Worm (Caenorhabditis elegans) whole organism, early embryonic: ENCODE measurements around the gene fut-1.
A peak's percentile ranks its signal among the peaks of the same experiment; 100 is the strongest.

ENCODE experiments used
- B0310.2 ChIP-seq: sonication (generic microtip); optimal IDR thresholded peaks from 2 replicates; lab custom pipeline; 2016; ENCODE audit warnings: mild to moderate bottlenecking, missing genetic modification characterization, missing compliant biosample characterization
- F13C5.2 ChIP-seq: sonication (generic microtip); optimal IDR thresholded peaks from 2 replicates; lab custom pipeline; 2017; ENCODE audit warnings: mild to moderate bottlenecking, missing genetic modification characterization, inconsistent platforms, missing compliant biosample characterization
- aly-1 ChIP-seq: sonication (generic microtip); optimal IDR thresholded peaks from 2 replicates; lab custom pipeline; 2016; ENCODE audit warnings: missing genetic modification characterization, missing compliant biosample characterization
- ama-1 ChIP-seq: fragments of 150-350 bp; optimal IDR thresholded peaks from 2 replicates; lab custom pipeline; 2014
- ceh-13 ChIP-seq: fragments of 200-800 bp; sonication (Bioruptor generic); optimal IDR thresholded peaks from 2 replicates; lab custom pipeline; 2018; ENCODE audit warnings: mild to moderate bottlenecking, missing genetic modification characterization, missing compliant biosample characterization
- ceh-36 ChIP-seq: sonication (generic microtip); optimal IDR thresholded peaks from 2 replicates; lab custom pipeline; 2016; ENCODE audit warnings: missing genetic modification characterization, inconsistent platforms, missing compliant biosample characterization
- ets-7 ChIP-seq: sonication (generic microtip); optimal IDR thresholded peaks from 2 replicates; lab custom pipeline; 2016; ENCODE audit warnings: missing genotype, missing genetic modification characterization, missing compliant biosample characterization
- flt-1 ChIP-seq: fragments of 200-800 bp; sonication (Bioruptor generic); IDR thresholded peaks from 2 replicates; pipeline ENCODE4 v1.3.6; 2022; ENCODE audit warnings: missing genetic modification characterization, missing compliant biosample characterization
- hmbx-1 ChIP-seq: sonication (generic microtip); optimal IDR thresholded peaks from 2 replicates; lab custom pipeline; 2016; ENCODE audit warnings: mild to moderate bottlenecking, missing genetic modification characterization, missing compliant biosample characterization
- hmg-4 ChIP-seq: fragments of 200-800 bp; sonication (Bioruptor generic); optimal IDR thresholded peaks from 2 replicates; lab custom pipeline; 2018; ENCODE audit warnings: mild to moderate bottlenecking, missing genetic modification characterization, missing compliant biosample characterization
- hnd-1 ChIP-seq: sonication (generic microtip); optimal IDR thresholded peaks from 2 replicates; lab custom pipeline; 2016; ENCODE audit warnings: missing genetic modification characterization, missing compliant biosample characterization
- pes-1 ChIP-seq: fragments of 200-800 bp; sonication (Bioruptor generic); IDR thresholded peaks from 2 replicates; pipeline ENCODE4 v1.3.6; 2022; ENCODE audit warnings: missing genetic modification reagents, missing genetic modification characterization, missing compliant biosample characterization
- scrt-1 ChIP-seq: fragments of 200-800 bp; sonication (Bioruptor generic); IDR thresholded peaks from 2 replicates; pipeline ENCODE4 v1.3.6; 2022; ENCODE audit warnings: missing genetic modification characterization, missing compliant biosample characterization
- sea-1 ChIP-seq: fragments of 200-800 bp; sonication (Bioruptor generic); conservative IDR thresholded peaks from 2 replicates; pipeline ENCODE4 v1.3.6; 2022; ENCODE audit warnings: missing genetic modification characterization, missing compliant biosample characterization
- tbx-11 ChIP-seq: fragments of 200-800 bp; sonication (Bioruptor generic); IDR thresholded peaks from 2 replicates; pipeline ENCODE4 v1.3.6; 2022; ENCODE audit warnings: missing genetic modification characterization, missing compliant biosample characterization
- tbx-37 ChIP-seq: fragments of 200-800 bp; sonication (Bioruptor generic); conservative IDR thresholded peaks from 2 replicates; pipeline ENCODE4 v1.3.6; 2022; ENCODE audit warnings: missing genetic modification reagents, missing genetic modification characterization, missing compliant biosample characterization
- tra-4 ChIP-seq: sonication (generic microtip); optimal IDR thresholded peaks from 2 replicates; lab custom pipeline; 2017; ENCODE audit warnings: missing genetic modification characterization, missing compliant biosample characterization

fut-1 gene

ce11 chrII:8776504-8776903, 17.1 kb upstream of the fut-1 start:
- TF ChIP-seq F13C5.2 (tag; lab: Kevin White, UChicago) (no peak), tbx-11 (GFP tag; lab: Robert Waterston, UW) (no peak), sea-1 (GFP tag; lab: Robert Waterston, UW) (no peak), ama-1 (lab: Kevin White, UChicago) (no peak), ets-7 (tag; lab: Kevin White, UChicago) (no peak), ceh-13 (GFP tag; lab: Kevin White, UChicago) (no peak), scrt-1 (GFP tag; lab: Robert Waterston, UW) (no peak), pes-1 (no peak), hnd-1 (tag; lab: Kevin White, UChicago) (no peak), B0310.2 (tag; lab: Kevin White, UChicago) (no peak), tra-4 (tag; lab: Kevin White, UChicago) (no peak), hmbx-1 (tag; lab: Kevin White, UChicago) (no peak)

ce11 chrII:8770675-8771074, 11.3 kb upstream of the fut-1 start, which contains the start of gene let-19:
Gene let-19 (plus strand): TSS chrII:8770975.
- TF ChIP-seq B0310.2 (tag; lab: Kevin White, UChicago): no peak
- TF ChIP-seq hnd-1 (tag; lab: Kevin White, UChicago): no peak
- TF ChIP-seq ama-1 (lab: Kevin White, UChicago): no peak
- no peak for TF ChIP-seq hmg-4 (GFP tag; lab: Kevin White, UChicago)
- no peak for TF ChIP-seq tbx-37 (GFP tag; lab: Robert Waterston, UW)
- TF ChIP-seq flt-1 (GFP tag; lab: Robert Waterston, UW): no peak
- no peak for TF ChIP-seq sea-1 (GFP tag; lab: Robert Waterston, UW)
- no peak for TF ChIP-seq tbx-11 (GFP tag; lab: Robert Waterston, UW)
- TF ChIP-seq aly-1 (tag; lab: Kevin White, UChicago): no peak
- TF ChIP-seq pes-1: no peak
- no peak for TF ChIP-seq scrt-1 (GFP tag; lab: Robert Waterston, UW)

DNA sequence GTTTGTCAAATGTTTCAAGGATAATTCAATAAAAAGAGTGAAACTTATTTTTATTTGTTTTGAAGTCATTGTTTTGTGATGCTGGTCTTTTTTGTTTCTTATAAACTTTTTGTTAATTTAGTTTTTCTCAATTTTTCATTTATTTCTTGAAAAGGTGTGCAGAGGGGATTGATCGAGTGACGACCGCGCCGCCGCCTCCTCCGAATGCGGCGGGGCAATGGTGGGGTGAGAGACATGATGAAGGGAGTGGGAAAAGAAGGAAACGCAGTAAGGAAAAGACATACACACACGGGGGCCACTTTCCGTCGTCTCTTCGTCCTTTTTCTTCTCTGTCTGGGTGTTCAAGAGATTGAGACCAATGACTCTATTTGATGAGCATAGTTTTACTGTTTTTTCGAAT, 10.0 kb upstream of the fut-1 start:
- peak; percentile 53 for TF ChIP-seq F13C5.2 (tag; lab: Kevin White, UChicago)
- TF ChIP-seq aly-1 (tag; lab: Kevin White, UChicago): no peak
- no peak for TF ChIP-seq B0310.2 (tag; lab: Kevin White, UChicago)
- peak; percentile 69 for TF ChIP-seq hmg-4 (GFP tag; lab: Kevin White, UChicago)

DNA sequence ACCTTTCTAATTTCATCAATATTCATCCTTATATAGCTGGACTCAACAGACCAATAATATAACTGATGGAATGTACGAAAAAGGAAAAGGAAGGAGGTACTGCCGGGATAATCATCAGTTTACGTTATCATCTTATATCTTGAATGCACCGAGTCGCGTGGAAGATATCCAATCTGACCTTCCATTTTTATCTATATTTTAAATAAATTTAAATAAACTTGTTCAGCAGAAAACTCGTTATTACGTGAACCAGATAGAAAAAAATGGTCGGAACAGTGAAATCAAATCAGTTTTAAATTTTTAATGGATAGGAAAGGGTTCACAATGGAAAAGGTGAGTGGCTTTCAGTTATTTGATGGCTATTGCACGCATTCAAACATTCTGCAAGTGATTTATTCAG, 7.5 kb upstream of the fut-1 start, which contains the start of gene pah-1:
pah-1 (minus strand) TSS at position 101 of the 400 bp plus-strand sequence.
- TF ChIP-seq hnd-1 (tag; lab: Kevin White, UChicago) (no peak), ceh-36 (tag; lab: Kevin White, UChicago) (no peak), F13C5.2 (tag; lab: Kevin White, UChicago) (no peak), sea-1 (GFP tag; lab: Robert Waterston, UW) (no peak), ets-7 (tag; lab: Kevin White, UChicago) (no peak), ceh-13 (GFP tag; lab: Kevin White, UChicago) (no peak), pes-1 (no peak), B0310.2 (tag; lab: Kevin White, UChicago) (no peak), scrt-1 (GFP tag; lab: Robert Waterston, UW) (no peak), tbx-37 (GFP tag; lab: Robert Waterston, UW) (no peak), hmg-4 (GFP tag; lab: Kevin White, UChicago) (no peak), flt-1 (GFP tag; lab: Robert Waterston, UW) (no peak), hmbx-1 (tag; lab: Kevin White, UChicago) (no peak), ama-1 (lab: Kevin White, UChicago) (no peak)

DNA sequence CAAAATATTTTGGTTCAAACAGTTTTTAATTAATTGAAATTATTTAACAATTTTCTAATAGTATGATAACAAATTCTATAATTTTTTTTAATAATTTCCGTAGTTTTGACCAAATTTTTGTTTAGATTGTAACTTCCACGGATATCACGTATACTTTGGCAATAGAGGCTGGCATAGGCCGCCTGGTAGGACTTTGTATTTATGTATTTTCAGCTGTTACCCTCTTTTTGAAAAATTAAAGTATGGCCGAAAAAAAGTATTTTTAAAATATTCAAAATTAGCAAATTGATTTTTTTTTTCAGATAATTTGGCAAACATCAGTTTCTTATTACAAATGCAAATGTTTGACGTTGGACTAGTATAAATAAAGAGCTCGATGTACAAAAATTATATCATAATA, 7.1 kb upstream of the fut-1 start, which contains the start of the genes nsph-1.1 and K08F8.15:
nsph-1.1 (plus strand) TSS at position 301 of the 400 bp plus-strand sequence.
K08F8.15 (plus strand) TSS at position 335 of the 400 bp plus-strand sequence.
- TF ChIP-seq sea-1 (GFP tag; lab: Robert Waterston, UW) (no peak), ceh-36 (tag; lab: Kevin White, UChicago) (no peak), tbx-11 (GFP tag; lab: Robert Waterston, UW) (no peak), ceh-13 (GFP tag; lab: Kevin White, UChicago) (no peak), aly-1 (tag; lab: Kevin White, UChicago) (no peak), ets-7 (tag; lab: Kevin White, UChicago) (no peak)

DNA sequence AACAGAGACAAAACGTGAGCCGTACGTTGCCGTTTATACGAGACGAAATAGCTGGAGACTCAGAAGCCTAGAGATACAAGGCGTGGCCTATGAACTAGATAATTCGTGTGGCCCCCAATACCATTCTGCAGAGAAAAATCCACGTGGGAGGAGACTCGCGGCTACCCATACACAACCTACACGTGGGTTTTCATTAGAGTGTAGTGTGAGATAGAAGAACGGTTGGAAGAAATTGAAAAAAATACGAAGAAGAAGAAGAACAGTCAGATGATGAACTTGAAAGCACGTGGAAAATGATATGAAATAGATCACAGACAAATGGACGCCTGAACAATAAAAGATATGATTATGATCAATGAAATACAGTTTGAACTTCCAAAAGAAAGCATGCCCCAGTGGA, 5.7 kb upstream of the fut-1 start:
- TF ChIP-seq B0310.2 (tag; lab: Kevin White, UChicago) (no peak), hmbx-1 (tag; lab: Kevin White, UChicago) (no peak), sea-1 (GFP tag; lab: Robert Waterston, UW) (no peak), ets-7 (tag; lab: Kevin White, UChicago) (no peak), tra-4 (tag; lab: Kevin White, UChicago) (no peak), ceh-36 (tag; lab: Kevin White, UChicago) (no peak), ama-1 (lab: Kevin White, UChicago) (no peak), tbx-11 (GFP tag; lab: Robert Waterston, UW) (no peak), scrt-1 (GFP tag; lab: Robert Waterston, UW) (no peak), tbx-37 (GFP tag; lab: Robert Waterston, UW) (no peak), F13C5.2 (tag; lab: Kevin White, UChicago) (no peak), hnd-1 (tag; lab: Kevin White, UChicago) (no peak), aly-1 (tag; lab: Kevin White, UChicago) (no peak), pes-1 (no peak), hmg-4 (GFP tag; lab: Kevin White, UChicago) (no peak), ceh-13 (GFP tag; lab: Kevin White, UChicago) (no peak), flt-1 (GFP tag; lab: Robert Waterston, UW) (no peak)

DNA sequence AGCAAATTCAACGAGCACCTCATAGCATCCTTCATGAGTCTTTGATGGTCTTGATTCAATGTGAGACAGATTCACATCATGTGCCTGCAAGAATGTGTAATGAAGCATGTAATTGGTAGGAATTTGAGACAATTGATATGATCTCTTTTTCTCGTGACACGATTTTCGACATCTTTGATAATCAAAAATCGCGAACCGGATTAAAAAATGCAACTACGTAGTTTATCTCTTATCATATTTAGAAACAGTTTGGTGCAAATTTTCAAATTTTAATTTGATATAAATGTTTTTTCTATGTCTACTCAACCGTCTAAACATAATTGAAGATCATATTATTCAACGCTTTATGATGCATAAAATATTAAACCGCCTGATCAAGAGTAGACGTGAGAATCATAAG, 4.9 kb upstream of the fut-1 start:
- TF ChIP-seq ets-7 (tag; lab: Kevin White, UChicago) (no peak), tra-4 (tag; lab: Kevin White, UChicago) (no peak), pes-1 (no peak), aly-1 (tag; lab: Kevin White, UChicago) (no peak), tbx-11 (GFP tag; lab: Robert Waterston, UW) (no peak), tbx-37 (GFP tag; lab: Robert Waterston, UW) (no peak), scrt-1 (GFP tag; lab: Robert Waterston, UW) (no peak), flt-1 (GFP tag; lab: Robert Waterston, UW) (no peak), ceh-13 (GFP tag; lab: Kevin White, UChicago) (no peak)
